Fruit fly (Drosophila melanogaster): ENCODE data around the gene p.

Gene p

DNA sequence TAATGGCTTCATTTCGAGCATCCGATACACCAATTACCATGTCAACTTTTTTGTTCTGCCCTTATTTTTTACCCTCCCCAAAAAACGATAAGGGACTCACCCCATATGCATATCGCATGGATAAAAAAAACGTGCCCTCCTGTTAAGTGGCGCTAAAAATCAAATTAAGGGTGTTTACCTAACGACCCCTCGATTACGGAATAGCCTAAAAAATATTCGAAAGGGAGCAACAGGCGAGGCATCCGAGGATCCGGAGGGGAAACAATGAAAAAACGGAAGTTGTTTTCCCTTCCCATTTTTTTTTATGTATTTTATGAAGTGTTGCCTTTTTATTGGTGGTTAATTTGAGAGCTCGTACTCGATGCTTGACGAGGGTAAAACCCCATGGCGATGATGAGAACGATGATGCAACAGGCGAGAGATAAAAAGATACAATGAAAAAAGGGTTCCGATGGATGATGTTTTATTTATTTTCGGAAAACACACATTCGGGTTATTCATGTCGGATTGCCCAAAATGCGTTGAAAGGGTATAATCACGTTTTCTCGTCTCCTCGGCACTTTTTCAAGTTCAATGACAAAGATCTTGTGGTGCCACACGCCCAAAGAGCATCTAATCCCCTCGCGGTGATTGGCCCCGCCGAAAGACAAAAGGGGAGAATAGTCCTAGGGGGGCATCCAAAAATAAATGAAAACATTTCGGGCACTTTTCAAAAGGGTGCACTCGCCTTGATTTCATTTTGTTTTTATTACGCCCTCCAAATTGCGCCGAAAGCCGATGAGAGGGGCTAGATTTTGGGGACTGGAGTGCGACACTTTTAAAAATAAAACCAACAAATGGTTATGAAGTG lies 14.1 kb upstream of the p start, which contains the start of gene CG44227:
Gene CG44227, minus strand, starts transcription at position 849 of the 850 bp plus-strand sequence.
- TF ChIP-seq dsf (GFP tag; optimal IDR thresholded peaks at IDR 0.05; ENCODE audit: borderline replicate concordance) (no peak), fru (GFP tag; optimal IDR thresholded peaks at IDR 0.05) (no peak), Abd-B (GFP tag; optimal IDR thresholded peaks at IDR 0.05) (no peak), GATAd (GFP tag; optimal IDR thresholded peaks at IDR 0.05) (no peak), Sp1 (GFP tag; optimal IDR thresholded peaks at IDR 0.05) (no peak)

DNA sequence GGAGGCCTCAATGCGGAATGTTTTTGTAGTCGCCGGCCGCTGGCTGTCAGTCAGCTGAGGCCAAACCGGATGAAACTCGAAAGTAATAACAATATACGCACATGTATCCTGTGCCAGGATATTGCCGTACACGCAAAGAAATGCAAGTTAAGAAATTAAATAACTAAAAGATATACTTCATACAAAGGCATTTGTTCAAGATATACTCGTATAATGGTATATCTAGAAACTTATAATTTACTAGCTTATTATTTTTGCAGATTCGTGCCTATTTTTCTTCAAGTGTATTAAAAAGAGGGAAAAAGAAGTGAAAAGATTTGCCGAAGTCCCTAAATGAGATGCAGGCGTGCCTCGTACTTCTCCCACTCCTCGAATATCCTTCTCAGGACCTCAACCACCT lies 12.8 kb upstream of the p start:
- no peak for TF ChIP-seq psq (GFP tag; optimal IDR thresholded peaks at IDR 0.05)
- no peak for TF ChIP-seq fru (GFP tag; optimal IDR thresholded peaks at IDR 0.05)
- no peak for TF ChIP-seq Hr78 (GFP tag; optimal IDR thresholded peaks at IDR 0.05)
- no peak for TF ChIP-seq Abd-B (GFP tag; optimal IDR thresholded peaks at IDR 0.05)
- no peak for TF ChIP-seq usp (GFP tag; optimal IDR thresholded peaks at IDR 0.05)
- no peak for TF ChIP-seq CG32264 (GFP tag; optimal IDR thresholded peaks at IDR 0.05)
- TF ChIP-seq jim (GFP tag; optimal IDR thresholded peaks at IDR 0.05): no peak
- TF ChIP-seq foxo (GFP tag; optimal IDR thresholded peaks at IDR 0.05): no peak
- TF ChIP-seq Sp1 (GFP tag; optimal IDR thresholded peaks at IDR 0.05): no peak

dm6 chr3R:8680611-8681010 lies 10.1 kb upstream of the p start:
- TF ChIP-seq fru (GFP tag; optimal IDR thresholded peaks at IDR 0.05): no peak
- TF ChIP-seq br (GFP tag; optimal IDR thresholded peaks at IDR 0.05): no peak

- TF ChIP-seq foxo (GFP tag; optimal IDR thresholded peaks at IDR 0.05) (no peak), woc (GFP tag; optimal IDR thresholded peaks at IDR 0.05) (no peak), Myc (optimal IDR thresholded peaks at IDR 0.05) (no peak), CG32264 (GFP tag; optimal IDR thresholded peaks at IDR 0.05) (no peak), OdsH (GFP tag; optimal IDR thresholded peaks at IDR 0.05) (no peak)
These were observed 9.4 kb upstream of the p start, which contains the start of gene CG33325 for dm6 chr3R:8679934-8680333. TSS of gene CG33325 (minus strand) at chr3R:8680034.

dm6 chr3R:8676560-8677000 lies 6.1 kb upstream of the p start, which contains the start of the genes Unc50, CG11755 and CG8043:
TSS of gene Unc50 (minus strand) at chr3R:8676613.
TSS of gene CG11755 (plus strand) at chr3R:8676915.
TSS of gene CG8043 (plus strand) at chr3R:8676915.
- TF ChIP-seq Myc (optimal IDR thresholded peaks at IDR 0.05) (peak; percentile 24), OdsH (GFP tag; optimal IDR thresholded peaks at IDR 0.05) (peak; percentile 79), dmrt93B (GFP tag; optimal IDR thresholded peaks at IDR 0.05) (peak; percentile 74), rgr (GFP tag; optimal IDR thresholded peaks at IDR 0.05) (peak; percentile 82), Dfd (GFP tag; optimal IDR thresholded peaks at IDR 0.05) (no peak), br (GFP tag; optimal IDR thresholded peaks at IDR 0.05) (peak; percentile 76), CG9705 (GFP tag; optimal IDR thresholded peaks at IDR 0.05) (peak; percentile 80), sv (GFP tag; optimal IDR thresholded peaks at IDR 0.05) (peak; percentile 72), Rel (GFP tag; optimal IDR thresholded peaks at IDR 0.05) (no peak), Rel (tag; optimal IDR thresholded peaks at IDR 0.05) (peak; percentile 48), Abd-B (GFP tag; optimal IDR thresholded peaks at IDR 0.05) (no peak), fru (GFP tag; optimal IDR thresholded peaks at IDR 0.05) (peak; percentile 82), psq (GFP tag; optimal IDR thresholded peaks at IDR 0.05) (peak; percentile 70), woc (GFP tag; optimal IDR thresholded peaks at IDR 0.05) (peak; percentile 95), GATAd (GFP tag; optimal IDR thresholded peaks at IDR 0.05) (no peak), dl (GFP tag; optimal IDR thresholded peaks at IDR 0.05; ENCODE audit: insufficient read depth in 1 of 2, partially characterized antibody in 2 of 2) (no peak), HLH106 (tag; optimal IDR thresholded peaks at IDR 0.05) (peak; percentile 85), foxo (GFP tag; optimal IDR thresholded peaks at IDR 0.05) (peak in 1 of 2 experiments; percentile 83), Vsx2 (GFP tag; optimal IDR thresholded peaks at IDR 0.05; ENCODE audit: partially characterized antibody) (no peak), Hr83 (GFP tag; optimal IDR thresholded peaks at IDR 0.05; ENCODE audit: poor library complexity, severe bottlenecking) (peak; percentile 47), Sp1 (GFP tag; optimal IDR thresholded peaks at IDR 0.05) (peak; percentile 74), CG32264 (GFP tag; optimal IDR thresholded peaks at IDR 0.05) (peak; percentile 49), dsf (GFP tag; optimal IDR thresholded peaks at IDR 0.05; ENCODE audit: borderline replicate concordance) (peak; percentile 79), ey (GFP tag; optimal IDR thresholded peaks at IDR 0.05) (peak; percentile 74), usp (GFP tag; optimal IDR thresholded peaks at IDR 0.05) (no peak), sage (GFP tag; optimal IDR thresholded peaks at IDR 0.05) (peak; percentile 73), Hr78 (GFP tag; optimal IDR thresholded peaks at IDR 0.05) (no peak), h (GFP tag; optimal IDR thresholded peaks at IDR 0.05) (peak; percentile 86), brk (GFP tag; optimal IDR thresholded peaks at IDR 0.05) (no peak)
